Worm (Caenorhabditis elegans): ENCODE measurements around the gene C09B8.8.

Gene C09B8.8

DNA sequence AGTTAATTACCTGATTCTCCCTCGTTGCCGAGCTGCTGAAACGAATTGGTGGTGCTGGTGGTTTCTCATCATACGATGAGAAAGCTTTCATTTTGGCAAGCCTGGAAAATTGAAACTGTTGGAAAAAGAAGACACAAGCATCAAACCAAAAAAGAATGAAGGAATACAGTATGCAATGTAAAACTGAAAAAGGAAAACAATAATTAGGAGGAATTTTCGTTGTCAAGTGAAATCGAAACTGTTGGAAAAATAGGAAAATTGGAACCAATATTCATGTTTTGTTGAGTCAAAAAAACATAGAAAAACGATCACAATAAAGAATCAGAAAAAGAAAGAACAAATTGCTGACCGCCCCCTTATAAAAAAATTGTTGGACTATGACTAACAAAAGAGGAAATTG lies 33.2 kb downstream of the C09B8.8 start, which contains the start of gene pak-1:
TSS of gene pak-1 (minus strand) at position 101 of the 400 bp plus-strand sequence.
- TF ChIP-seq madf-10 (tag; optimal IDR thresholded peaks at IDR 0.05) (no peak), hmg-20 (GFP tag; IDR thresholded peaks at IDR 0.05) (no peak), aptf-2 (GFP tag; conservative IDR thresholded peaks at IDR 0.05) (no peak), lin-26 (GFP tag; IDR thresholded peaks at IDR 0.05) (no peak), aptf-3 (GFP tag; IDR thresholded peaks at IDR 0.05) (no peak), Y56A3A.18 (GFP tag; IDR thresholded peaks at IDR 0.05) (no peak), efl-1 (GFP tag; optimal IDR thresholded peaks at IDR 0.05) (no peak), snpc-1.1 (tag; optimal IDR thresholded peaks at IDR 0.05; ENCODE audit: insufficient read depth) (no peak), madf-3 (GFP tag; IDR thresholded peaks at IDR 0.05) (no peak), ceh-79 (tag; optimal IDR thresholded peaks at IDR 0.05) (no peak), F23B12.7 (tag; optimal IDR thresholded peaks at IDR 0.05; ENCODE audit: insufficient read depth) (no peak), madf-8 (GFP tag; conservative IDR thresholded peaks at IDR 0.05) (no peak), B0261.1 (tag; optimal IDR thresholded peaks at IDR 0.05) (no peak), zfh-2 (GFP tag; conservative IDR thresholded peaks at IDR 0.05) (no peak), ceh-100 (GFP tag; IDR thresholded peaks at IDR 0.05) (no peak)

DNA sequence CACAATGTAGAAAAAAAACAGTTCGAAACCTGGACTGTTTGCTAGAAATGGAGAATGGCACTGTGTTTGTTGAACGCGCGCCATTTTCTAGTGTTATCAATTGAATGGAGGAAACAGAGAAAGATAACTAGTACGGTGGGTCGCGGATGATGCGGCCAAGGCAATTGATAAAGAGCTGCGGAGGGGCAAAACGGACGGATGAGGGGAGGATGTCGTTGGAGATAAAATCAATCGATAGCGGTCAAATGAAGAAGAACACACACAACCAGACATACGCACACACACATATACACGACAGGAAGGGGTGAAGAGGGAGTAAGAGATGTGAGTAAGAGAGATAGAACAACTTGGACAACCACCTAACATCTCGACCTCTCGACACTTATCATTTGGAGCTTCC lies 34.8 kb downstream of the C09B8.8 start:
- TF ChIP-seq repo-1 (tag; optimal IDR thresholded peaks at IDR 0.05) = no peak
- no peak for TF ChIP-seq unc-130 (GFP tag; optimal IDR thresholded peaks at IDR 0.05)
- no peak for TF ChIP-seq dox-1 (GFP tag; IDR thresholded peaks at IDR 0.05)
- TF ChIP-seq nhr-80 (tag; optimal IDR thresholded peaks at IDR 0.05) = peak; percentile 43
- TF ChIP-seq ztf-26 (tag; optimal IDR thresholded peaks at IDR 0.05) = no peak
- TF ChIP-seq lir-1 (GFP tag; conservative IDR thresholded peaks at IDR 0.05) = no peak
- no peak for TF ChIP-seq F57C9.4 (tag; optimal IDR thresholded peaks at IDR 0.05)

DNA sequence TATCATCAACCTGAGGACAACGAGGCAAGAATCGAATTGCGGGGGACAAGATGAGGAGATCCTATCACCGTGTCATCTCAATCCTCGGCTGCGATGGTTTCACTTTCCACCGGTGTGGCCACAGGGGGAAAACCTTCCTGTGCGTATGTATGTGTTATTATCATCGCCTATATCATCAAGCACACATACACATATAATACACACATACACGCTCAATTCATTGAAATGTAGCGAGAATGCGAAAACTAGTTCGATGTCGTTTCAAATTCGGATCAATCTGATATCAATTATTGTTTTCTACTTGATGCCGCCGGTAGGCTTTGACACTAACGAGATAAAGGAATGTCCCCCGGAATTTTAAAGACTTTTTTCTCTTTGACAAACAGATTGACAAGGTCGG lies 35.6 kb downstream of the C09B8.8 start:
- TF ChIP-seq mel-28 (tag; optimal IDR thresholded peaks at IDR 0.05; ENCODE audit: borderline replicate concordance) (no peak), nhr-120 (GFP tag; IDR thresholded peaks at IDR 0.05) (no peak), ZK185.1 (tag; optimal IDR thresholded peaks at IDR 0.05; ENCODE audit: poor library complexity, severe bottlenecking) (no peak), xnd-1 (tag; optimal IDR thresholded peaks at IDR 0.05) (no peak), F10E7.11 (tag; optimal IDR thresholded peaks at IDR 0.05) (no peak), die-1 (tag; optimal IDR thresholded peaks at IDR 0.05) (no peak), zfh-2 (GFP tag; conservative IDR thresholded peaks at IDR 0.05) (no peak), cebp-1 (GFP tag; IDR thresholded peaks at IDR 0.05) (no peak), cebp-1 (tag; optimal IDR thresholded peaks at IDR 0.05) (no peak), Y56A3A.18 (GFP tag; IDR thresholded peaks at IDR 0.05) (no peak), lsl-1 (GFP tag; optimal IDR thresholded peaks at IDR 0.05) (no peak), lsy-27 (tag; optimal IDR thresholded peaks at IDR 0.05; ENCODE audit: borderline replicate concordance, insufficient read depth) (no peak)

DNA sequence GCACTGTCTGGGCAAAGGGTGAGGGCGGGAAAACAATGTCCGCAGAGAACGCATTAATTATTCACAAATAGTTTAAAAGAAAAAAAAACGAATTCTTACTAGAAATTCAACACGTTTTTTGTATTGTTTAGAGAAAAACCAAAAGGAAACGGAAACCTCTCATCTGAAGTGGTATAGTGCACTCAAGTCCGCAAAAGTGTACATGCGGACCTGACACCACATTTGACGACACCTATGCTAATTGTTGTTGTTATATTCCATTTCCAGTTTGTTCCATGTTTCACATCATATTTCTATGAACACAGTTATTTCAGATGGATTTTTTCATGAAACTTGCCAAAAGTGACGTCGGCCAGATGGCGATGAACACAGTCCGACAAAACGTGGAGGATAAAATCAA lies 37.5 kb downstream of the C09B8.8 start, which contains the start of gene C45B2.6:
TSS of gene C45B2.6 (plus strand) at position 136 of the 400 bp plus-strand sequence.
- TF ChIP-seq hmg-1.2 (GFP tag; IDR thresholded peaks at IDR 0.05) = 0 out of 2 replicates have a peak, but pooled peaks have one; percentile 9
- TF ChIP-seq nfya-2 (GFP tag; IDR thresholded peaks at IDR 0.05) = no peak
- TF ChIP-seq ceh-27 (GFP tag; optimal IDR thresholded peaks at IDR 0.05) = peak; percentile 28
